Fruit fly (Drosophila melanogaster) whole organism, pupa: Measurements from ENCODE around the gene CG13599.
A peak's percentile ranks its signal among the peaks of the same experiment; 100 is the strongest.

Experiments used
- CG10348 ChIP-seq: fragments of 200-800 bp; sonication (Bioruptor generic); IDR thresholded peaks from 2 replicates; pipeline ENCODE4 v1.3.6; 2022; ENCODE audit warnings: missing biosample characterization, missing genetic modification characterization
- CG12605 ChIP-seq: fragments of 200-800 bp; sonication (Bioruptor generic); IDR thresholded peaks from 2 replicates; pipeline ENCODE4 v1.3.6; 2022; ENCODE audit warnings: missing biosample characterization, missing genetic modification characterization
- CG13204 ChIP-seq: fragments of 200-800 bp; sonication (Bioruptor generic); optimal IDR thresholded peaks from 2 replicates; lab custom pipeline; 2018; ENCODE audit warnings: missing biosample characterization, mild to moderate bottlenecking, missing genetic modification characterization, moderate library complexity
- CG14655 ChIP-seq: fragments of 200-800 bp; sonication (Bioruptor generic); optimal IDR thresholded peaks from 3 replicates; lab custom pipeline; 2017; ENCODE audit warnings: mild to moderate bottlenecking, missing biosample characterization, missing genetic modification reagents, missing genetic modification characterization
- CG15710 ChIP-seq: fragments of 200-800 bp; sonication (Bioruptor generic); optimal IDR thresholded peaks from 2 replicates; lab custom pipeline; 2018; ENCODE audit warnings: missing biosample characterization, mild to moderate bottlenecking, missing genetic modification characterization, moderate library complexity
- CG17806 ChIP-seq: fragments of 200-800 bp; sonication (Bioruptor generic); optimal IDR thresholded peaks from 2 replicates; lab custom pipeline; 2018; ENCODE audit warnings: missing biosample characterization, mild to moderate bottlenecking, missing genetic modification characterization, moderate library complexity
- CG32121 ChIP-seq: fragments of 200-800 bp; sonication (Bioruptor generic); IDR thresholded peaks from 2 replicates; pipeline ENCODE4 v1.3.6; 2022; ENCODE audit warnings: missing biosample characterization, missing genetic modification characterization
- CG34367 ChIP-seq: fragments of 200-800 bp; sonication (Bioruptor generic); optimal IDR thresholded peaks from 2 replicates; lab custom pipeline; 2018; ENCODE audit warnings: missing biosample characterization, mild to moderate bottlenecking, missing genetic modification characterization
- CG4496 ChIP-seq: fragments of 200-800 bp; sonication (Bioruptor generic); IDR thresholded peaks from 3 replicates; pipeline ENCODE4 v1.3.6; 2022; ENCODE audit warnings: missing biosample characterization, missing genetic modification characterization
- CG8159 ChIP-seq: fragments of 200-800 bp; sonication (Bioruptor generic); optimal IDR thresholded peaks from 3 replicates; lab custom pipeline; 2018; ENCODE audit warnings: missing biosample characterization, mild to moderate bottlenecking, missing genetic modification characterization, moderate library complexity
- CG8301 ChIP-seq: fragments of 200-800 bp; sonication (Bioruptor generic); optimal IDR thresholded peaks from 2 replicates; lab custom pipeline; 2018; ENCODE audit warnings: missing biosample characterization, mild to moderate bottlenecking, missing genetic modification characterization
- CG9948 ChIP-seq: fragments of 200-800 bp; sonication (Bioruptor generic); optimal IDR thresholded peaks from 2 replicates; lab custom pipeline; 2018; ENCODE audit warnings: missing biosample characterization, mild to moderate bottlenecking, missing genetic modification characterization, moderate library complexity
- D1 ChIP-seq: fragments of 200-800 bp; sonication (Bioruptor generic); optimal IDR thresholded peaks from 2 replicates; lab custom pipeline; 2018; ENCODE audit warnings: missing biosample characterization, mild to moderate bottlenecking, missing genetic modification characterization, moderate library complexity
- EcR ChIP-seq: fragments of 200-800 bp; sonication (Bioruptor generic); optimal IDR thresholded peaks from 3 replicates; lab custom pipeline; 2019; ENCODE audit warnings: missing biosample characterization, missing genetic modification characterization, mild to moderate bottlenecking, moderate library complexity, missing genetic modification reagents
- Ets98B ChIP-seq: fragments of 200-800 bp; sonication (Bioruptor generic); IDR thresholded peaks from 2 replicates; pipeline ENCODE4 v1.3.6; 2022; ENCODE audit warnings: missing biosample characterization, missing genetic modification characterization
- Pif1A ChIP-seq: fragments of 200-800 bp; sonication (Bioruptor generic); optimal IDR thresholded peaks from 3 replicates; lab custom pipeline; 2016; ENCODE audit warnings: missing biosample characterization, missing genetic modification characterization
- Pif1B ChIP-seq: fragments of 200-800 bp; sonication (Bioruptor generic); optimal IDR thresholded peaks from 3 replicates; lab custom pipeline; 2016; ENCODE audit warnings: missing biosample characterization, missing genetic modification characterization
- Snoo ChIP-seq: fragments of 200-800 bp; sonication (Bioruptor generic); optimal IDR thresholded peaks from 3 replicates; lab custom pipeline; 2017; ENCODE audit warnings: missing biosample characterization, mild to moderate bottlenecking, missing genetic modification characterization, inconsistent platforms
- fd96Ca ChIP-seq: fragments of 200-800 bp; sonication (Bioruptor generic); IDR thresholded peaks from 3 replicates; pipeline ENCODE4 v1.3.6; 2022; ENCODE audit warnings: missing biosample characterization, missing genetic modification characterization
- gl ChIP-seq: fragments of 200-800 bp; sonication (Bioruptor generic); optimal IDR thresholded peaks from 2 replicates; lab custom pipeline; 2018; ENCODE audit warnings: missing biosample characterization, mild to moderate bottlenecking, missing genetic modification characterization
- rn ChIP-seq: fragments of 200-800 bp; sonication (Bioruptor generic); IDR thresholded peaks from 2 replicates; pipeline ENCODE4 v1.3.6; 2022; ENCODE audit warnings: missing biosample characterization, missing genetic modification characterization

CG13599 gene

dm6 chr3R:23958091-23958838 lies 26.8 kb downstream of the CG13599 start, which contains the start of the genes GluProRS and AP-1sigma:
GluProRS (minus strand) TSS chr3R:23958391.
AP-1sigma (plus strand) TSS chr3R:23958651.
- TF ChIP-seq CG32121 (GFP tag; lab: Robert Waterston, UW) = peak; percentile 91
- TF ChIP-seq D1 = no peak
- no peak for TF ChIP-seq EcR (GFP tag; lab: Kevin White, UChicago)
- peak; percentile 77 for TF ChIP-seq CG34367 (tag; lab: Kevin White, UChicago)
- peak; percentile 81 for TF ChIP-seq Pif1A (GFP tag; lab: Kevin White, UChicago)
- TF ChIP-seq Pif1B (GFP tag; lab: Kevin White, UChicago) = peak; percentile 81
- TF ChIP-seq Ets98B (GFP tag; lab: Robert Waterston, UW) = peak; percentile 93
- peak; percentile 91 for TF ChIP-seq rn
- peak; percentile 23 for TF ChIP-seq gl (tag; lab: Kevin White, UChicago)
- peak; percentile 97 for TF ChIP-seq CG4496 (GFP tag; lab: Robert Waterston, UW)
- peak; percentile 85 for TF ChIP-seq CG17806 (tag; lab: Kevin White, UChicago)
- peak; percentile 89 for TF ChIP-seq CG10348 (GFP tag; lab: Robert Waterston, UW)
- peak; percentile 94 for TF ChIP-seq CG12605
- TF ChIP-seq CG13204 (GFP tag; lab: Kevin White, UChicago) = no peak
- TF ChIP-seq CG8159 = peak; percentile 86
- TF ChIP-seq CG14655 (GFP tag; lab: Kevin White, UChicago) = no peak
- TF ChIP-seq fd96Ca = peak; percentile 86
- peak; percentile 79 for TF ChIP-seq CG8301 (tag; lab: Kevin White, UChicago)
- peak; percentile 82 for TF ChIP-seq CG9948
- TF ChIP-seq CG15710 (tag; lab: Kevin White, UChicago) = peak; percentile 83
- TF ChIP-seq Snoo = peak; percentile 75

DNA sequence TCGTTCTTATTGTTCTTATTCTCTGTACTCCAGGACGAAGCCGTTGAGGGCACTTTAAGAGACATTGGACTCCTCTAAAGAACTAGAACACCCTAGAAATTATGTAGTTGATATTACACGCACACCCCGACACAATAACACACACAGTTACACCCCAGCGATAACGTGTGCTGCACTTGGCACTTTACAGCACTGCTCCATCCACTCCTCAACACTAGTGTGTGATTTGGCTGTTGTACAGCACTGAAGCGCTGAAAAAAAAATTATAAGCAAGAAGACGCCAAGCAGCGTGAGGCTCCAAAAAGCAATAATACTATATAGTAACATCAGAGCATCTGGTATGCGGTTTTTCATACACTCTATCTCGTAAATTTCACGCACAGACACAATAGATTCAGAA lies 29.4 kb downstream of the CG13599 start:
- no peak for TF ChIP-seq CG34367 (tag; lab: Kevin White, UChicago)
- TF ChIP-seq CG4496 (GFP tag; lab: Robert Waterston, UW) = no peak
- TF ChIP-seq Ets98B (GFP tag; lab: Robert Waterston, UW) = no peak
- TF ChIP-seq CG8301 (tag; lab: Kevin White, UChicago) = no peak
- no peak for TF ChIP-seq CG14655 (GFP tag; lab: Kevin White, UChicago)
- TF ChIP-seq D1 = no peak
- no peak for TF ChIP-seq fd96Ca
- no peak for TF ChIP-seq CG12605
- TF ChIP-seq rn = no peak
- no peak for TF ChIP-seq EcR (GFP tag; lab: Kevin White, UChicago)
- no peak for TF ChIP-seq CG17806 (tag; lab: Kevin White, UChicago)
- TF ChIP-seq CG8159 = no peak

dm6 chr3R:23962781-23963222 lies 31.4 kb downstream of the CG13599 start, which contains the start of gene CG31140:
CG31140 (plus strand) TSS chr3R:23963180.
- no peak for TF ChIP-seq Snoo
- TF ChIP-seq EcR (GFP tag; lab: Kevin White, UChicago) = no peak
- TF ChIP-seq rn = no peak
- TF ChIP-seq CG15710 (tag; lab: Kevin White, UChicago) = no peak
- no peak for TF ChIP-seq gl (tag; lab: Kevin White, UChicago)
- TF ChIP-seq CG34367 (tag; lab: Kevin White, UChicago) = no peak
- no peak for TF ChIP-seq CG17806 (tag; lab: Kevin White, UChicago)
- peak; percentile 63; the same call in 1 of the 2 replicates for TF ChIP-seq Ets98B (GFP tag; lab: Robert Waterston, UW)
- TF ChIP-seq CG8159 = no peak
- TF ChIP-seq D1 = no peak
- TF ChIP-seq fd96Ca = 0 out of 3 replicates have a peak, but pooled peaks have one; percentile 57
- no peak for TF ChIP-seq CG9948
- TF ChIP-seq CG14655 (GFP tag; lab: Kevin White, UChicago) = peak; percentile 32
- TF ChIP-seq CG13204 (GFP tag; lab: Kevin White, UChicago) = peak; percentile 95
- peak; percentile 49 for TF ChIP-seq Pif1B (GFP tag; lab: Kevin White, UChicago)
- TF ChIP-seq CG32121 (GFP tag; lab: Robert Waterston, UW) = peak; percentile 45; the same call in 1 of the 2 replicates
- TF ChIP-seq CG8301 (tag; lab: Kevin White, UChicago) = no peak
- no peak for TF ChIP-seq CG10348 (GFP tag; lab: Robert Waterston, UW)
- TF ChIP-seq CG12605 = peak; percentile 63; the same call in 1 of the 2 replicates
- peak; percentile 81 for TF ChIP-seq CG4496 (GFP tag; lab: Robert Waterston, UW)
- TF ChIP-seq Pif1A (GFP tag; lab: Kevin White, UChicago) = no peak

DNA sequence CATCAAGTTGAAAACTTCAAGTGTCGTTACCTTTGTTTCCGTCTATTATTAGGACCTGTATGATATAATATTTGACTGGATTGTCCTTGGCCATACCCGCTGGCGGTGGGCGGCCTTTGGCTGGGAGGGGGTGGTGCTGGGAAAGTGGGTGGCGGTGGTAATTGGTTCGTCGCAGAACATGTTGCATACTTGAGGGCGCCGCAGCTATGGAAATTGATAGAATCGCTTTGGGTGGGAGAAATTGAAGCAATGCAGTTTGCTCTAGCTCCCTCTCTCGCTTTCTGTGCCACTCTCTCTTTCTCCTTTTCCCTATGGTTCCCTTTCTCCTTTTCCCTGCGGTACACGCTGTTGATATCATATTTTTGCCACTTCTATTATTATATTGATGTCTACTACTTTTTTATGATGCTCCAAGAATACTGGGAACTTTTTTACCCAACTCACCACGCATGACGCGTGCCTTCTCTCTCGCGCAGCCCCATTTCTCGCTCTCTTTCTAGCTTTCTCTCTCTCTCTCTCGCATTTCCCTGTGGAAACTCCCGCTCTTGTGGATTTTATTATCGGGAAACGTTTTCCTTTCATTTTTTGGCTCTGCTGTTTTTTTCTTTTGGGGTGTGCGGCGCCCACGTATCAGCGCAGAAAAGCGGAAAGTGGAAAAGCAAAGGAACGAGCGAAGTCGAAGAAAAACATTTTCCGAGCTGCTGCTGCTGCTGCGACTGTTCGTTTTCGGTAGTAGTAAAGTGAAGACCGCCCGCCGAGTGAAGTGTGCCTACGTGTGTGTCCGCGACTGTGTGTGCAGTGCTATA lies 33.7 kb downstream of the CG13599 start:
- TF ChIP-seq gl (tag; lab: Kevin White, UChicago) (no peak), Ets98B (GFP tag; lab: Robert Waterston, UW) (0 out of 2 replicates have a peak, but pooled peaks have one; percentile 10), CG17806 (tag; lab: Kevin White, UChicago) (no peak)

DNA sequence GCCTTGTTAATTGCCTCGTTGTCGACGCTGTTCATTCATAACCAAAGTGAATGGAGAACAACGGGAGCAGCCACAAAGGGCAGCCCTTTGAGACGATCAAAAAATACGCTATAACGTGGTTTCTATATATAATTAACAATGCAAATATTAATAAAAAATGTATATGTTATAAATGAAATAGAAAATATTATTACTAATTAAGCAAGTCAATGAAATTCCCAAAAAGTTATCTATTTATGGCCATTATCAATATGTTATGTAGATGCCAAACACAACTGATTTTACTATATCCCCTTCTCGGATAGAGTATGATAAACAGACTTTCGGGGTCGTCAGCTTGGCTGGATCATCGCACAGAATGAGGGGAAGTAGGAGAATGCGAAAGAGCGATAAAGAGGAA lies 38.0 kb downstream of the CG13599 start:
- peak; percentile 69 for TF ChIP-seq EcR (GFP tag; lab: Kevin White, UChicago)
- no peak for TF ChIP-seq Ets98B (GFP tag; lab: Robert Waterston, UW)
